Worm (Caenorhabditis elegans): ENCODE results near the gene C16E9.2.

ce11 chrX:6939917-6940316 is 4.4 kb downstream of the C16E9.2 start, which contains the start of gene C16E9.1:
- TF ChIP-seq unc-3 (GFP tag; conservative IDR thresholded peaks at IDR 0.05) (no peak), unc-3 (tag; optimal IDR thresholded peaks at IDR 0.05) (no peak), syd-9 (tag; optimal IDR thresholded peaks at IDR 0.05) (no peak)

Data from whole organism, late embryonic.